Fruit fly (Drosophila melanogaster) whole organism, embryonic: Measurements from ENCODE around the gene CG14332.
A peak's percentile ranks its signal among the peaks of the same experiment; 100 is the strongest.

Experiments used
- Adf1 ChIP-seq: fragments of 200-800 bp; sonication (Bioruptor generic); IDR thresholded peaks from 2 replicates; pipeline ENCODE4 v1.3.6; 2022; ENCODE audit warnings: missing biosample characterization, missing genetic modification characterization
- Aef1 ChIP-seq: fragments of 200-800 bp; sonication (Bioruptor generic); IDR thresholded peaks from 3 replicates; pipeline ENCODE4 v1.3.6; 2022; ENCODE audit warnings: missing biosample characterization, missing genetic modification characterization
- B-H1 ChIP-seq: fragments of 200-800 bp; sonication (Bioruptor generic); IDR thresholded peaks from 3 replicates; pipeline ENCODE4 v1.3.6; 2022; ENCODE audit warnings: missing biosample characterization, missing genetic modification characterization
- BEAF-32 ChIP-seq: fragments of 200-800 bp; sonication (Bioruptor generic); optimal IDR thresholded peaks from 3 replicates; lab custom pipeline; 2017; ENCODE audit warnings: missing biosample characterization, missing genetic modification characterization, mild to moderate bottlenecking, moderate library complexity, missing genetic modification reagents
- Blimp-1 ChIP-seq: fragments of 200-800 bp; sonication (Bioruptor generic); optimal IDR thresholded peaks from 3 replicates; lab custom pipeline; 2018; ENCODE audit warnings: missing biosample characterization, missing genetic modification characterization, mild to moderate bottlenecking, moderate library complexity, missing genetic modification reagents
- CG11093 ChIP-seq: fragments of 200-800 bp; sonication (Bioruptor generic); IDR thresholded peaks from 3 replicates; pipeline ENCODE4 v1.3.6; 2022; ENCODE audit warnings: missing biosample characterization, missing genetic modification characterization
- CG12071 ChIP-seq: fragments of 200-800 bp; sonication (Bioruptor generic); optimal IDR thresholded peaks from 3 replicates; lab custom pipeline; 2018; ENCODE audit warnings: missing biosample characterization, mild to moderate bottlenecking, missing genetic modification characterization
- CG14860 ChIP-seq: fragments of 200-800 bp; sonication (Bioruptor generic); IDR thresholded peaks from 3 replicates; pipeline ENCODE4 v1.3.6; 2022; ENCODE audit warnings: missing biosample characterization, missing genetic modification characterization; ENCODE audit not compliant: partially characterized antibody
- CG14965 ChIP-seq: fragments of 200-800 bp; sonication (Bioruptor generic); optimal IDR thresholded peaks from 2 replicates; lab custom pipeline; 2016; ENCODE audit warnings: missing biosample characterization, missing genetic modification characterization, borderline replicate concordance
- CG18011 ChIP-seq: fragments of 200-800 bp; sonication (Bioruptor generic); optimal IDR thresholded peaks from 2 replicates; lab custom pipeline; 2017; ENCODE audit warnings: missing biosample characterization, missing genetic modification characterization, mild to moderate bottlenecking, moderate library complexity, missing genotype
- CG18599 ChIP-seq: fragments of 200-800 bp; sonication (Bioruptor generic); optimal IDR thresholded peaks from 3 replicates; lab custom pipeline; 2017; ENCODE audit warnings: missing biosample characterization, missing genetic modification characterization, mild to moderate bottlenecking, moderate library complexity, missing genetic modification reagents
- CG30431 ChIP-seq: fragments of 200-800 bp; sonication (Bioruptor generic); optimal IDR thresholded peaks from 2 replicates; lab custom pipeline; 2017; ENCODE audit warnings: missing biosample characterization, missing genetic modification characterization
- CG32767 ChIP-seq: fragments of 200-800 bp; sonication (Bioruptor generic); IDR thresholded peaks from 2 replicates; pipeline ENCODE4 v1.3.6; 2022; ENCODE audit warnings: missing biosample characterization, missing genetic modification characterization
- CG33213 ChIP-seq: fragments of 200-800 bp; sonication (Bioruptor generic); optimal IDR thresholded peaks from 3 replicates; lab custom pipeline; 2016; ENCODE audit warnings: missing biosample characterization, missing genetic modification characterization
- CG34224 ChIP-seq: fragments of 200-800 bp; sonication (Bioruptor generic); IDR thresholded peaks from 3 replicates; pipeline ENCODE4 v1.3.6; 2022; ENCODE audit warnings: missing biosample characterization, missing genetic modification characterization; ENCODE audit not compliant: partially characterized antibody
- CG3726 ChIP-seq: fragments of 200-800 bp; sonication (Bioruptor generic); IDR thresholded peaks from 3 replicates; pipeline ENCODE4, ENCODE4 v1.3.6; 2022; ENCODE audit warnings: missing biosample characterization, missing genetic modification characterization
- CG3847 ChIP-seq: fragments of 200-800 bp; sonication (Bioruptor generic); IDR thresholded peaks from 2 replicates; pipeline ENCODE4 v1.3.6; 2022; ENCODE audit warnings: missing biosample characterization, missing genetic modification characterization
- CG3995 ChIP-seq: fragments of 200-800 bp; sonication (Bioruptor generic); optimal IDR thresholded peaks from 3 replicates; lab custom pipeline; 2016; ENCODE audit warnings: missing biosample characterization, missing genetic modification characterization
- CG4328 ChIP-seq: fragments of 200-800 bp; sonication (Bioruptor generic); optimal IDR thresholded peaks from 3 replicates; lab custom pipeline; 2017; ENCODE audit warnings: missing biosample characterization, missing genetic modification reagents, missing genetic modification characterization
- CG4424 ChIP-seq: fragments of 200-800 bp; sonication (Bioruptor generic); optimal IDR thresholded peaks from 3 replicates; lab custom pipeline; 2016; ENCODE audit warnings: missing biosample characterization, missing genetic modification characterization
- CG4820 ChIP-seq: fragments of 200-800 bp; sonication (Bioruptor generic); optimal IDR thresholded peaks from 3 replicates; lab custom pipeline; 2016; ENCODE audit warnings: missing biosample characterization, missing genetic modification characterization
- CG6683 ChIP-seq: fragments of 200-800 bp; sonication (Bioruptor generic); optimal IDR thresholded peaks from 2 replicates; lab custom pipeline; 2017; ENCODE audit warnings: missing biosample characterization, mild to moderate bottlenecking, missing genetic modification characterization, missing genetic modification reagents
- CG6689 ChIP-seq: fragments of 200-800 bp; sonication (Bioruptor generic); IDR thresholded peaks from 2 replicates; pipeline ENCODE4 v1.3.6; 2022; ENCODE audit warnings: missing biosample characterization, missing genetic modification characterization
- CG7987 ChIP-seq: fragments of 200-800 bp; sonication (Bioruptor generic); optimal IDR thresholded peaks from 2 replicates; lab custom pipeline; 2018; ENCODE audit warnings: missing biosample characterization, mild to moderate bottlenecking, missing genetic modification characterization, moderate library complexity
- CG9797 ChIP-seq: fragments of 200-800 bp; sonication (Bioruptor generic); optimal IDR thresholded peaks from 3 replicates; lab custom pipeline; 2018; ENCODE audit warnings: missing biosample characterization, mild to moderate bottlenecking, missing genetic modification characterization
- CTCF ChIP-seq: fragments of 200-800 bp; sonication (Bioruptor generic); optimal IDR thresholded peaks from 2 replicates; lab custom pipeline; 2017; ENCODE audit warnings: missing biosample characterization, mild to moderate bottlenecking, missing genetic modification characterization, moderate library complexity
- Deaf1 ChIP-seq: fragments of 200-800 bp; optimal IDR thresholded peaks from 3 replicates; lab custom pipeline; 2019; ENCODE audit warnings: missing biosample characterization, mild to moderate bottlenecking, missing genetic modification characterization, moderate library complexity
- Dip3 ChIP-seq: fragments of 200-800 bp; sonication (Bioruptor generic); optimal IDR thresholded peaks from 3 replicates; lab custom pipeline; 2016; ENCODE audit warnings: missing biosample characterization, missing genetic modification characterization
- H15 ChIP-seq: fragments of 200-800 bp; sonication (Bioruptor generic); IDR thresholded peaks from 3 replicates; pipeline ENCODE4 v1.3.6; 2022; ENCODE audit warnings: missing biosample characterization, missing genetic modification characterization
- HLH3B ChIP-seq: fragments of 200-800 bp; sonication (Bioruptor generic); IDR thresholded peaks from 2 replicates; pipeline ENCODE4 v1.3.6; 2022; ENCODE audit warnings: missing biosample characterization, missing genetic modification characterization
- Hey ChIP-seq: fragments of 200-800 bp; sonication (Bioruptor generic); optimal IDR thresholded peaks from 3 replicates; lab custom pipeline; 2018; ENCODE audit warnings: missing biosample characterization, mild to moderate bottlenecking, missing genetic modification characterization
- Jarid2 ChIP-seq: fragments of 200-800 bp; sonication (Bioruptor generic); optimal IDR thresholded peaks from 3 replicates; lab custom pipeline; 2017; ENCODE audit warnings: mild to moderate bottlenecking, missing biosample characterization, missing genetic modification reagents, missing genetic modification characterization
- MBD-R2 ChIP-seq: fragments of 200-800 bp; sonication (Bioruptor generic); IDR thresholded peaks from 2 replicates; pipeline ENCODE4 v1.3.6; 2022; ENCODE audit warnings: missing biosample characterization, missing genetic modification characterization
- Med ChIP-seq: fragments of 200-800 bp; sonication (Bioruptor generic); peaks from one replicate; lab custom pipeline; 2016; ENCODE audit warnings: missing biosample characterization, missing genetic modification characterization, mild to moderate bottlenecking, inconsistent platforms, moderate library complexity
- Ptx1 ChIP-seq: fragments of 200-800 bp; sonication (Bioruptor generic); IDR thresholded peaks from 2 replicates; pipeline ENCODE4 v1.3.6; 2022; ENCODE audit warnings: missing biosample characterization, missing genetic modification characterization
- Sox102F ChIP-seq: fragments of 200-800 bp; sonication (Bioruptor generic); optimal IDR thresholded peaks from 2 replicates; lab custom pipeline; 2018; ENCODE audit warnings: missing biosample characterization, mild to moderate bottlenecking, missing genetic modification characterization, moderate library complexity
- Taf1 ChIP-seq: fragments of 200-800 bp; sonication (Bioruptor generic); IDR thresholded peaks from 2 replicates; pipeline ENCODE4 v1.3.6; 2022; ENCODE audit warnings: missing biosample characterization, missing genetic modification characterization
- Tbp ChIP-seq: fragments of >200 bp; optimal IDR thresholded peaks from 2 replicates; lab custom pipeline; 2018; ENCODE audit warnings: missing biosample characterization, missing genetic modification characterization
- ab ChIP-seq: fragments of 200-800 bp; sonication (Bioruptor generic); optimal IDR thresholded peaks from 2 replicates; lab custom pipeline; 2016; ENCODE audit warnings: missing biosample characterization, missing genetic modification characterization
- bab2 ChIP-seq: fragments of 200-800 bp; sonication (Bioruptor generic); optimal IDR thresholded peaks from 2 replicates; lab custom pipeline; 2016; ENCODE audit warnings: missing biosample characterization, missing genetic modification characterization
- exex ChIP-seq: fragments of 200-800 bp; sonication (Bioruptor generic); optimal IDR thresholded peaks from 4 replicates; lab custom pipeline; 2018; ENCODE audit warnings: missing biosample characterization, mild to moderate bottlenecking, missing genetic modification characterization, moderate library complexity
- fd102C ChIP-seq: fragments of 200-800 bp; sonication (Bioruptor generic); optimal IDR thresholded peaks from 2 replicates; lab custom pipeline; 2018; ENCODE audit warnings: missing biosample characterization, mild to moderate bottlenecking, missing genetic modification characterization, moderate library complexity
- jigr1 ChIP-seq: fragments of 200-800 bp; sonication (Bioruptor generic); IDR thresholded peaks from 3 replicates; pipeline ENCODE4 v1.3.6; 2022; ENCODE audit warnings: missing biosample characterization, missing genetic modification characterization
- luna ChIP-seq: fragments of 200-800 bp; sonication (Bioruptor generic); optimal IDR thresholded peaks from 2 replicates; lab custom pipeline; 2016; ENCODE audit warnings: missing biosample characterization, missing genetic modification characterization
- nmo ChIP-seq: fragments of 200-800 bp; sonication (Bioruptor generic); optimal IDR thresholded peaks from 2 replicates; lab custom pipeline; 2018; ENCODE audit warnings: missing biosample characterization, mild to moderate bottlenecking, missing genetic modification characterization, moderate library complexity
- odd ChIP-seq: fragments of 200-800 bp; sonication (Bioruptor generic); optimal IDR thresholded peaks from 2 replicates; lab custom pipeline; 2017; ENCODE audit warnings: missing biosample characterization, mild to moderate bottlenecking, missing genetic modification characterization
- pum ChIP-seq: fragments of 200-800 bp; sonication (Bioruptor generic); optimal IDR thresholded peaks from 2 replicates; lab custom pipeline; 2016; ENCODE audit warnings: missing biosample characterization, missing genetic modification characterization
- seq ChIP-seq: fragments of 200-800 bp; sonication (Bioruptor generic); IDR thresholded peaks from 2 replicates; pipeline ENCODE4 v1.3.6; 2022; ENCODE audit warnings: missing biosample characterization, missing genetic modification characterization
- sob ChIP-seq: fragments of 200-800 bp; sonication (Bioruptor generic); IDR thresholded peaks from 2 replicates; pipeline ENCODE4 v1.3.6; 2022; ENCODE audit warnings: missing biosample characterization, missing genetic modification characterization
- trh ChIP-seq: fragments of 200-800 bp; sonication (Bioruptor generic); optimal IDR thresholded peaks from 2 replicates; lab custom pipeline; 2016; ENCODE audit warnings: missing biosample characterization, missing genetic modification characterization

The CG14332 gene

dm6 chr3R:17394318-17395188 lies 27.4 kb downstream of the CG14332 start, which contains the start of gene CREG (continued):
- TF ChIP-seq Aef1 (GFP tag; lab: Robert Waterston, UW) (no peak), Dip3 (GFP tag; lab: Kevin White, UChicago) (no peak), CG4820 (GFP tag; lab: Kevin White, UChicago) (peak; percentile 8), CTCF (GFP tag; lab: Kevin White, UChicago) (no peak), CG3847 (GFP tag; lab: Robert Waterston, UW) (no peak), bab2 (GFP tag; lab: Kevin White, UChicago) (no peak), Blimp-1 (no peak), MBD-R2 (peak; percentile 32; the same call in 1 of the 2 replicates), CG30431 (GFP tag; lab: Kevin White, UChicago) (no peak), sob (GFP tag; lab: Robert Waterston, UW) (no peak), seq (no peak), Adf1 (GFP tag; lab: Robert Waterston, UW) (no peak), Taf1 (GFP tag; lab: Robert Waterston, UW) (no peak), exex (no peak), CG11093 (GFP tag; lab: Robert Waterston, UW) (no peak), CG18599 (no peak), Hey (tag; lab: Kevin White, UChicago) (no peak), CG6689 (GFP tag; lab: Robert Waterston, UW) (no peak), CG18011 (peak; percentile 92), odd (GFP tag; lab: Kevin White, UChicago) (no peak), Deaf1 (tag; lab: Kevin White, UChicago) (no peak), Tbp (GFP tag; lab: Kevin White, UChicago) (no peak), CG3995 (GFP tag; lab: Kevin White, UChicago) (no peak), CG34224 (GFP tag; lab: Robert Waterston, UW) (no peak), Med (peak; percentile 71), H15 (GFP tag; lab: Robert Waterston, UW) (no peak), CG3726 (no peak), HLH3B (GFP tag; lab: Robert Waterston, UW) (no peak), ab (no peak), CG33213 (GFP tag; lab: Kevin White, UChicago) (no peak), CG14860 (no peak), luna (no peak), nmo (peak; percentile 47), CG9797 (GFP tag; lab: Kevin White, UChicago) (no peak), jigr1 (GFP tag; lab: Robert Waterston, UW) (no peak), Jarid2 (no peak), Ptx1 (GFP tag; lab: Robert Waterston, UW) (0 out of 2 replicates have a peak, but pooled peaks have one; percentile 31), BEAF-32 (GFP tag; lab: Kevin White, UChicago) (no peak), CG4328 (GFP tag; lab: Kevin White, UChicago) (no peak), CG7987 (GFP tag; lab: Kevin White, UChicago) (no peak), pum (GFP tag; lab: Kevin White, UChicago) (no peak), B-H1 (GFP tag; lab: Robert Waterston, UW) (no peak), Sox102F (GFP tag; lab: Kevin White, UChicago) (peak; percentile 24), CG14965 (GFP tag; lab: Kevin White, UChicago) (no peak), fd102C (GFP tag; lab: Kevin White, UChicago) (no peak), CG12071 (GFP tag; lab: Kevin White, UChicago) (no peak), CG32767 (GFP tag; lab: Robert Waterston, UW) (no peak), CG6683 (no peak), trh (GFP tag; lab: Kevin White, UChicago) (no peak), CG4424 (GFP tag; lab: Kevin White, UChicago) (peak; percentile 11)
